Fruit fly (Drosophila melanogaster): Measurements from ENCODE around the gene ChAT.

The ChAT gene

dm6 chr3R:18741027-18741843 is 35.9 kb downstream of the ChAT start (continued):
- TF ChIP-seq dac (GFP tag; optimal IDR thresholded peaks at IDR 0.05): peak; percentile 74
- TF ChIP-seq net (GFP tag; optimal IDR thresholded peaks at IDR 0.05): peak; percentile 88
- peak; percentile 95 for TF ChIP-seq Met (GFP tag; optimal IDR thresholded peaks at IDR 0.05)
- peak; percentile 94 for TF ChIP-seq CG32006 (GFP tag; optimal IDR thresholded peaks at IDR 0.05)
- peak; percentile 80 for TF ChIP-seq spab (GFP tag; optimal IDR thresholded peaks at IDR 0.05)
- peak; percentile 87 for TF ChIP-seq CG6276 (GFP tag; optimal IDR thresholded peaks at IDR 0.05)
- TF ChIP-seq CG31627 (GFP tag; optimal IDR thresholded peaks at IDR 0.05): peak; percentile 94
- peak; percentile 87 for TF ChIP-seq Gug (GFP tag; IDR thresholded peaks at IDR 0.05)
- peak; percentile 81 for TF ChIP-seq CG4318 (GFP tag; optimal IDR thresholded peaks at IDR 0.05)
- peak; percentile 93 for TF ChIP-seq CG6854 (GFP tag; optimal IDR thresholded peaks at IDR 0.05)
- TF ChIP-seq fkh (GFP tag; optimal IDR thresholded peaks at IDR 0.05): peak; percentile 56
- peak; percentile 67 for TF ChIP-seq CG16779 (tag; optimal IDR thresholded peaks at IDR 0.05)
- TF ChIP-seq Sox15 (GFP tag; optimal IDR thresholded peaks at IDR 0.05): peak; percentile 85
- TF ChIP-seq CG3032 (tag; optimal IDR thresholded peaks at IDR 0.05): peak; percentile 87
- TF ChIP-seq Smox (GFP tag; optimal IDR thresholded peaks at IDR 0.05): peak; percentile 95
- TF ChIP-seq pdm3 (GFP tag; optimal IDR thresholded peaks at IDR 0.05): peak; percentile 90
- peak; percentile 92 for TF ChIP-seq Lpt (GFP tag; optimal IDR thresholded peaks at IDR 0.05)
- TF ChIP-seq Sox102F (GFP tag; optimal IDR thresholded peaks at IDR 0.05): peak; percentile 96
- TF ChIP-seq esn (GFP tag; optimal IDR thresholded peaks at IDR 0.05): peak; percentile 97
- peak; percentile 87 for TF ChIP-seq Ets96B (tag; optimal IDR thresholded peaks at IDR 0.05)
- TF ChIP-seq vri (GFP tag; optimal IDR thresholded peaks at IDR 0.05): peak; percentile 90
- peak; percentile 69 for TF ChIP-seq CG8319 (GFP tag; optimal IDR thresholded peaks at IDR 0.05)
- TF ChIP-seq Hr39 (GFP tag; optimal IDR thresholded peaks at IDR 0.05): peak; percentile 91

dm6 chr3R:18741844-18742187 is 36.5 kb downstream of the ChAT start:
- peak; percentile 59 for TF ChIP-seq Eip78C (GFP tag)
- TF ChIP-seq dac (GFP tag; optimal IDR thresholded peaks at IDR 0.05): no peak
- no peak for TF ChIP-seq dsx (GFP tag; optimal IDR thresholded peaks at IDR 0.05; ENCODE audit: poor library complexity, severe bottlenecking)
- TF ChIP-seq svp (GFP tag): peak; percentile 18

- TF ChIP-seq CG6854 (GFP tag; optimal IDR thresholded peaks at IDR 0.05) (no peak), Eip75B (GFP tag; optimal IDR thresholded peaks at IDR 0.05) (peak; percentile 52), CG8319 (GFP tag; optimal IDR thresholded peaks at IDR 0.05) (no peak), CG15336 (GFP tag; IDR thresholded peaks at IDR 0.05) (peak; percentile 64), Hr39 (GFP tag; optimal IDR thresholded peaks at IDR 0.05) (peak; percentile 64), Lpt (GFP tag; optimal IDR thresholded peaks at IDR 0.05) (no peak), pdm3 (GFP tag; optimal IDR thresholded peaks at IDR 0.05) (peak; percentile 62), CG8119 (GFP tag; IDR thresholded peaks at IDR 0.05) (no peak), lz (GFP tag; optimal IDR thresholded peaks at IDR 0.05) (peak; percentile 51), eg (GFP tag; IDR thresholded peaks at IDR 0.05) (peak; percentile 46; the same call in 1 of the 3 replicates), Ets21C (GFP tag; optimal IDR thresholded peaks at IDR 0.05) (peak; percentile 45), topi (GFP tag; optimal IDR thresholded peaks at IDR 0.05) (peak; percentile 79), fd85E (GFP tag; optimal IDR thresholded peaks at IDR 0.05) (no peak), svp (GFP tag) (peak; percentile 71), CG8632 (GFP tag; optimal IDR thresholded peaks at IDR 0.05) (no peak), CG3032 (tag; optimal IDR thresholded peaks at IDR 0.05) (no peak), net (GFP tag; optimal IDR thresholded peaks at IDR 0.05) (no peak), acj6 (GFP tag; optimal IDR thresholded peaks at IDR 0.05) (peak; percentile 46), Smox (GFP tag; optimal IDR thresholded peaks at IDR 0.05) (peak; percentile 75), Eip78C (GFP tag) (peak; percentile 75), CG6792 (GFP tag; optimal IDR thresholded peaks at IDR 0.05) (no peak), CG9139 (GFP tag; optimal IDR thresholded peaks at IDR 0.05) (no peak), CG3919 (GFP tag; optimal IDR thresholded peaks at IDR 0.05) (peak; percentile 52), dsx (GFP tag; optimal IDR thresholded peaks at IDR 0.05; ENCODE audit: poor library complexity, severe bottlenecking) (no peak), Ets96B (tag; optimal IDR thresholded peaks at IDR 0.05) (no peak), CG6276 (GFP tag; optimal IDR thresholded peaks at IDR 0.05) (peak; percentile 18), salr (GFP tag; optimal IDR thresholded peaks at IDR 0.05) (no peak), Hr4 (GFP tag; optimal IDR thresholded peaks at IDR 0.05) (peak; percentile 56), ss (GFP tag; optimal IDR thresholded peaks at IDR 0.05) (no peak), CG6163 (GFP tag; IDR thresholded peaks at IDR 0.05) (peak; percentile 46; the same call in 2 of the 3 replicates), esn (GFP tag; optimal IDR thresholded peaks at IDR 0.05) (peak; percentile 65)
Observed at dm6 chr3R:18742358-18743269, 37.3 kb downstream of the ChAT start.
